Fruit fly (Drosophila melanogaster): ENCODE data around the gene CG12479.

Gene CG12479

DNA sequence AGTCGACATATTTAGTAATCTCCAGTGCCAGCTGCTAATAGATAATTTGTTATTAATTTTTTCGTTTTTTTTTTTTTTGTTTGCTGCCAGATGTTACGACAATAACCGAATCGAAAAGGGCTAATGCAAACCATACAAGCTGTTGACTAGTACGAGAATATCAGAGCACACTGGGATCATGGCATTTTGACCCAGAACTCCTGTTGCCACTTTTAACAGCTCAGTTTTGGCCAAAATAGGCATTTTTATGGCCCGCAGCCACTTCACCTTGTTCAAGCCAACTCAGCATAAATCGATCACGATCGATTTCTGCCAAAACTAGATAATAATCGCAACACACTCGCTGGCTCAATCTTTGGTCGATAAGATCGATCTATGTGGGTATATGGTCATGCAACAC lies at the start of gene CG12479:
CG12479 (minus strand) TSS at position 101 of the 400 bp plus-strand sequence.
- no peak for TF ChIP-seq insv (optimal IDR thresholded peaks at IDR 0.05)
- no peak for TF ChIP-seq ttk (optimal IDR thresholded peaks at IDR 0.05)
- no peak for TF ChIP-seq h (optimal IDR thresholded peaks at IDR 0.05)
- TF ChIP-seq Sin3A (optimal IDR thresholded peaks at IDR 0.05) = no peak
- no peak for TF ChIP-seq psq (optimal IDR thresholded peaks at IDR 0.05)
- no peak for TF ChIP-seq Myc (optimal IDR thresholded peaks at IDR 0.05)

dm6 chrX:14201178-14201577 lies 49.4 kb upstream of the CG12479 start, which contains the start of gene Prp16:
Gene Prp16, plus strand, starts transcription at chrX:14201362.
- TF ChIP-seq ttk (optimal IDR thresholded peaks at IDR 0.05) (no peak), Sin3A (optimal IDR thresholded peaks at IDR 0.05) (no peak)

- TF ChIP-seq Sin3A (optimal IDR thresholded peaks at IDR 0.05) = no peak
- TF ChIP-seq insv (optimal IDR thresholded peaks at IDR 0.05) = no peak
- no peak for TF ChIP-seq Myc (optimal IDR thresholded peaks at IDR 0.05)
- no peak for TF ChIP-seq psq (optimal IDR thresholded peaks at IDR 0.05)
- TF ChIP-seq ttk (optimal IDR thresholded peaks at IDR 0.05) = no peak
- TF ChIP-seq h (optimal IDR thresholded peaks at IDR 0.05) = no peak
These were observed 48.2 kb upstream of the CG12479 start, which contains the start of gene CG11590 for dm6 chrX:14199967-14200531. Gene CG11590, plus strand, starts transcription at chrX:14200178.

DNA sequence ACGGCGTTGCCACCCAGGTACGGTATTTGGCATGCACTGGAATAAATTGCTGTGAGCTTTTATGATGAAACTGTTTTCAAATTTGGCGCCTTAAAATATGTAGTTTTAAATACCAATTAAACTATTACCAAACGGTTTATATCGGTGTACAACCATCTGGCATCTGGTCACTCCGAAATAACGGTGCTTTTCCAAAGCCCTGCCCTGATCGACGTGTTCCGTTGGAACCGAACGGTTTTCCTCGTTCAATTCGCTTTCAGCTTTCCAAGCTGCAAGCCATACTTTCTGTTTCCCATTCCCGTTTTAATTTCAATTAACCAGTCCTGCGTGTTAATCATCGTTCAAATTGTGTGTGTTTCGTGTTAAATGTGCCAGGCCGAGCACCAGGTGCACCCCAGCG lies 41.2 kb upstream of the CG12479 start, which contains the start of gene yl:
yl (plus strand) TSS at position 202 of the 400 bp plus-strand sequence.
- TF ChIP-seq psq (optimal IDR thresholded peaks at IDR 0.05) (no peak), ttk (optimal IDR thresholded peaks at IDR 0.05) (no peak), Sin3A (optimal IDR thresholded peaks at IDR 0.05) (no peak), Myc (optimal IDR thresholded peaks at IDR 0.05) (no peak), insv (optimal IDR thresholded peaks at IDR 0.05) (no peak), h (optimal IDR thresholded peaks at IDR 0.05) (no peak)

- TF ChIP-seq ttk (optimal IDR thresholded peaks at IDR 0.05) (no peak), Myc (optimal IDR thresholded peaks at IDR 0.05) (no peak), h (optimal IDR thresholded peaks at IDR 0.05) (no peak), insv (optimal IDR thresholded peaks at IDR 0.05) (no peak), Sin3A (optimal IDR thresholded peaks at IDR 0.05) (no peak), psq (optimal IDR thresholded peaks at IDR 0.05) (no peak)
These were observed 40.1 kb upstream of the CG12479 start, which contains the start of gene CG13403 for dm6 chrX:14191918-14192317. Gene CG13403, minus strand, starts transcription at chrX:14192018.

dm6 chrX:14189216-14189615 lies 37.4 kb upstream of the CG12479 start, which contains the start of gene CG11585:
Gene CG11585, plus strand, starts transcription at chrX:14189516.
- TF ChIP-seq Myc (optimal IDR thresholded peaks at IDR 0.05) (no peak), Sin3A (optimal IDR thresholded peaks at IDR 0.05) (no peak), h (optimal IDR thresholded peaks at IDR 0.05) (no peak), insv (optimal IDR thresholded peaks at IDR 0.05) (no peak), ttk (optimal IDR thresholded peaks at IDR 0.05) (no peak), psq (optimal IDR thresholded peaks at IDR 0.05) (no peak)

- TF ChIP-seq Sin3A (optimal IDR thresholded peaks at IDR 0.05) (no peak), psq (optimal IDR thresholded peaks at IDR 0.05) (no peak), Myc (optimal IDR thresholded peaks at IDR 0.05) (no peak), ttk (optimal IDR thresholded peaks at IDR 0.05) (no peak), insv (optimal IDR thresholded peaks at IDR 0.05) (no peak), h (optimal IDR thresholded peaks at IDR 0.05) (no peak)
These were observed 35.1 kb upstream of the CG12479 start, which contains the start of gene CG12481 for dm6 chrX:14186953-14187352. Gene CG12481, plus strand, starts transcription at chrX:14187253.

DNA sequence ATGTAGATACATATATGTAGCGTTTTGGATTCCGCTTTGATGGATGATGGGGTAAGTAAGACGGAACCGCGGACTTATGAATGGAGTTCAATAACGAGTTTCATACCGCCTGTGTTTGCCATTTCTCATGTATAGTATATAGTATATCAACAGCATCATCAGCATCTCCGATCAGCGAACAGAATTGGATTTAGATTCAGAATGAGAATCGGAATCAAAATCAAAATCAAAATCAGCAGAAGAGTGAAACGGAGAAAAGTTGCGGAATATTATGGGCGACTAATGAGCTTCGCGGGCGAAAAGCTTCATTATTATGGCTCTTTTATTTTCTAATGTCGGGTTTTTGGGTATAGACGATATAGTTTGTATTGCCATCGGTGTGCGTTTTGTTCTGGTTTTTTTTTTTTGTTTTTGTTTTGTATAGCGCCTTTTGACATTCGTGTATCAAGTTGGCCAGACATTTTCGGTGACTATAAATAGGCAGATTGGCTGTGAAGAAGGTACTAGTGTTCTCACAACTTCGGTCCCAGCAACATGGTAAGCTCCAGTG lies 32.3 kb upstream of the CG12479 start, which contains the start of gene CG32603:
CG32603 (plus strand) TSS at position 500 of the 550 bp plus-strand sequence.
- TF ChIP-seq ttk (optimal IDR thresholded peaks at IDR 0.05) = no peak

dm6 chrX:14180728-14181127 lies 28.9 kb upstream of the CG12479 start, which contains the start of gene CG11584:
Gene CG11584, plus strand, starts transcription at chrX:14181028.
- TF ChIP-seq ttk (optimal IDR thresholded peaks at IDR 0.05) (no peak), Sin3A (optimal IDR thresholded peaks at IDR 0.05) (no peak), insv (optimal IDR thresholded peaks at IDR 0.05) (no peak), Myc (optimal IDR thresholded peaks at IDR 0.05) (no peak)

DNA sequence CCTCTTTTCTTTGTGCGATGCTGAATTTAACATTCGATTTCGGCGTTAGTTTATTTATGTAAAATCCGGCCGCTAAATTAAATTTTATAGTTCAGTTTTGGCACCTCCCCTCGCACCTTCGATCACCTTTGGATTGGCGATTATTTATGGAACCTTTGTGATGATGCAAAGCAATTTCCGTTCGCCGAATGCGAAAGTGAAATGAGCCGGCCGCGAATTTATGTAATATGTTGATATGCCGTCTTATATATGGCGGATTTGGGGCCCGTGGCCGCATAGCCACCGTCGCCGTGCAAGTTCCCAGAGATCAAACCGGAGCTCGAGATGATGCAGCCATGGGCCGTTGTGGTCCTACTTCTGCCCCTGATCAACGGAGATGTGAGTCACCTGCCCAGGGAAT lies 24.8 kb upstream of the CG12479 start, which contains the start of gene CG11581:
CG11581 (plus strand) TSS at position 301 of the 400 bp plus-strand sequence.
- no peak for TF ChIP-seq Myc (optimal IDR thresholded peaks at IDR 0.05)
- no peak for TF ChIP-seq insv (optimal IDR thresholded peaks at IDR 0.05)
- TF ChIP-seq ttk (optimal IDR thresholded peaks at IDR 0.05) = no peak
- no peak for TF ChIP-seq psq (optimal IDR thresholded peaks at IDR 0.05)
- TF ChIP-seq Sin3A (optimal IDR thresholded peaks at IDR 0.05) = no peak
- no peak for TF ChIP-seq h (optimal IDR thresholded peaks at IDR 0.05)

DNA sequence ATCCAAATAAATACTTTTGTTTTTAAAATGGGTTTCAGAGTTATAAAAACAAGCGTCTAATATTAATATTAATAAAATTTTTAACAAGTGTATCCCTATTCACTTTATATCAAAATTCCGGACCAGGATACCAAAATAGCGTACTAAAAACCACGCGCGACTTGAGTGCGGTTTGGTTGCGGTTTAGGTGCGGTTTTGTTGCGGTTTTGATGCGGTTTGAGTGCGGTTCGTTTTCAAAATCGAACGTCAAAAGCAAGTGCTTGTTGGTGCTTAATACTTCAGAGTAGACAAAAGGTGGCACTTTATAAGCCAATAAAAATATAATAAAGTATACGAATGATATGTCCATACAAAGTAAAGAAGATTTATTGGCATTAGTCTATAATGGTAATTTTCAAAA lies 23.9 kb upstream of the CG12479 start:
- TF ChIP-seq Myc (optimal IDR thresholded peaks at IDR 0.05) = no peak
- no peak for TF ChIP-seq h (optimal IDR thresholded peaks at IDR 0.05)
- TF ChIP-seq insv (optimal IDR thresholded peaks at IDR 0.05) = no peak
- TF ChIP-seq Sin3A (optimal IDR thresholded peaks at IDR 0.05) = no peak
- TF ChIP-seq psq (optimal IDR thresholded peaks at IDR 0.05) = no peak
- TF ChIP-seq ttk (optimal IDR thresholded peaks at IDR 0.05) = no peak

- TF ChIP-seq Myc (optimal IDR thresholded peaks at IDR 0.05) = no peak
These were observed 22.6 kb upstream of the CG12479 start, which contains the start of gene CG1368 for dm6 chrX:14174456-14174855. Gene CG1368, plus strand, starts transcription at chrX:14174756.

- TF ChIP-seq Myc (optimal IDR thresholded peaks at IDR 0.05) (no peak), Sin3A (optimal IDR thresholded peaks at IDR 0.05) (no peak), insv (optimal IDR thresholded peaks at IDR 0.05) (no peak), ttk (optimal IDR thresholded peaks at IDR 0.05) (no peak), h (optimal IDR thresholded peaks at IDR 0.05) (no peak), psq (optimal IDR thresholded peaks at IDR 0.05) (no peak)
These were observed 21.8 kb upstream of the CG12479 start for dm6 chrX:14173654-14174053.
